Fruit fly (Drosophila melanogaster): ENCODE measurements around the gene CG11679.
A peak's percentile ranks its signal among the peaks of the same experiment; 100 is the strongest.

DNA sequence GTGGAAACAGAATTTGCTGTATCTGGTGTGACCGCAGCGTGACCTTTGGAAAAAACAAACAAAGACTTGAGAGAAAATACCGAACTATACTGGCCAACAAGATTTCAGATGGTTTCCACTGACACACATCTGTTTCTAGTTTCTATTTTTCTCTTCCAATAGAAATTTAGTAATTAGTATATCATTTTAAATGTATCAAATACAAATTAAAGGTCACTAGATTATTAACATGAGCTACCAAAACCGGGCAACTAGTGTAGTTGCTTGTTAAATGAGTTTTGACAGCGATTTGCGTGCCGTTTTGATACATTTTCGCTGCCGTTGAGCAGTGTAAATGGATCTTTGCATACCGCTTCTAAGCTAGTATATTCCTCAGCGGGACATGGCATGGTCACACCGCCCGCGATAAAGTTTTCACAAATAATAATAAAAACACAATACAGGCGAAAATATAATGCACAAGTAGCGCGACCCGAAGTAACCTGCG, 35.0 kb downstream of the CG11679 start, which contains the start of the genes Pis and Hap40:
- no peak for TF ChIP-seq CG9139 (GFP tag; optimal IDR thresholded peaks at IDR 0.05)
- TF ChIP-seq Eip78C (GFP tag) = peak; percentile 77
- TF ChIP-seq CG10631 (GFP tag; optimal IDR thresholded peaks at IDR 0.05) = peak; percentile 70
- TF ChIP-seq Hr39 (GFP tag; optimal IDR thresholded peaks at IDR 0.05) = peak; percentile 77
- no peak for TF ChIP-seq spab (GFP tag; optimal IDR thresholded peaks at IDR 0.05)
- no peak for TF ChIP-seq CG7368 (GFP tag; optimal IDR thresholded peaks at IDR 0.05)
- no peak for TF ChIP-seq CG16779 (tag; optimal IDR thresholded peaks at IDR 0.05)

Data from whole organism, prepupa.